Fruit fly (Drosophila melanogaster) whole organism, embryonic: ENCODE measurements around the gene Arl8.

ENCODE experiments used
- Asciz ChIP-seq: fragments of 200-800 bp; sonication (Bioruptor generic); optimal IDR thresholded peaks from 2 replicates; lab custom pipeline; 2017; ENCODE audit warnings: missing biosample characterization, mild to moderate bottlenecking, missing genetic modification characterization, missing genetic modification reagents
- Atf6 ChIP-seq: fragments of 200-800 bp; sonication (Bioruptor generic); IDR thresholded peaks from 2 replicates; pipeline ENCODE4 v1.3.6; 2022; ENCODE audit warnings: missing biosample characterization, missing genetic modification characterization
- CG12104 ChIP-seq: fragments of 200-800 bp; sonication (Bioruptor generic); optimal IDR thresholded peaks from 3 replicates; lab custom pipeline; 2016; ENCODE audit warnings: missing biosample characterization, missing genetic modification characterization
- CG13894 ChIP-seq: fragments of 200-800 bp; sonication (Bioruptor generic); optimal IDR thresholded peaks from 3 replicates; lab custom pipeline; 2018; ENCODE audit warnings: missing biosample characterization, mild to moderate bottlenecking, missing genetic modification characterization, moderate library complexity
- CG14667 ChIP-seq: fragments of 200-800 bp; sonication (Bioruptor generic); IDR thresholded peaks from 2 replicates; pipeline ENCODE4 v1.3.6; 2022; ENCODE audit warnings: missing biosample characterization, missing genetic modification characterization
- CG15696 ChIP-seq: fragments of 200-800 bp; sonication (Bioruptor generic); optimal IDR thresholded peaks from 2 replicates; lab custom pipeline; 2019; ENCODE audit warnings: missing biosample characterization, mild to moderate bottlenecking, missing genetic modification characterization, moderate library complexity
- CG16815 ChIP-seq: fragments of 200-800 bp; sonication (Bioruptor generic); optimal IDR thresholded peaks from 3 replicates; lab custom pipeline; 2017; ENCODE audit warnings: missing biosample characterization, mild to moderate bottlenecking, missing genetic modification characterization
- CG16863 ChIP-seq: fragments of 200-800 bp; sonication (Bioruptor generic); optimal IDR thresholded peaks from 3 replicates; lab custom pipeline; 2016; ENCODE audit warnings: missing biosample characterization, missing genetic modification characterization
- CG17612 ChIP-seq: fragments of 200-800 bp; sonication (Bioruptor generic); IDR thresholded peaks from 2 replicates; pipeline ENCODE4 v1.3.6; 2022; ENCODE audit warnings: missing biosample characterization, missing genetic modification characterization
- CG18262 ChIP-seq: fragments of 200-800 bp; optimal IDR thresholded peaks from 3 replicates; lab custom pipeline; 2019; ENCODE audit warnings: missing biosample characterization, mild to moderate bottlenecking, missing genetic modification characterization, moderate library complexity
- CG1832 ChIP-seq: fragments of 200-800 bp; sonication (Bioruptor generic); optimal IDR thresholded peaks from 2 replicates; lab custom pipeline; 2017; ENCODE audit warnings: missing biosample characterization, mild to moderate bottlenecking, missing genetic modification characterization, inconsistent platforms
- CG18764 ChIP-seq: fragments of 200-800 bp; sonication (Bioruptor generic); optimal IDR thresholded peaks from 3 replicates; lab custom pipeline; 2016; ENCODE audit warnings: missing biosample characterization, missing genetic modification characterization
- CG2199 ChIP-seq: fragments of 200-800 bp; sonication (Bioruptor generic); IDR thresholded peaks from 3 replicates; pipeline ENCODE4 v1.3.6; 2022; ENCODE audit warnings: missing biosample characterization, missing genetic modification characterization
- CG31388 ChIP-seq: fragments of 200-800 bp; sonication (Bioruptor generic); optimal IDR thresholded peaks from 2 replicates; lab custom pipeline; 2016; ENCODE audit warnings: missing biosample characterization, missing genetic modification characterization
- CG31441 ChIP-seq: fragments of 200-800 bp; sonication (Bioruptor generic); IDR thresholded peaks from 2 replicates; pipeline ENCODE4 v1.3.6; 2022; ENCODE audit warnings: missing biosample characterization, missing genetic modification characterization
- CG32532 ChIP-seq: fragments of 200-800 bp; sonication (Bioruptor generic); IDR thresholded peaks from 2 replicates; pipeline ENCODE4 v1.3.6; 2022; ENCODE audit warnings: missing biosample characterization, missing genetic modification characterization
- CG4328 ChIP-seq: fragments of 200-800 bp; sonication (Bioruptor generic); optimal IDR thresholded peaks from 3 replicates; lab custom pipeline; 2017; ENCODE audit warnings: missing biosample characterization, missing genetic modification reagents, missing genetic modification characterization
- CG5953 ChIP-seq: fragments of 200-800 bp; sonication (Bioruptor generic); IDR thresholded peaks from 2 replicates; pipeline ENCODE4 v1.3.6; 2022; ENCODE audit warnings: missing biosample characterization, missing genetic modification characterization
- E2f2 ChIP-seq: fragments of 200-800 bp; sonication (Bioruptor generic); IDR thresholded peaks from 2 replicates; pipeline ENCODE4 v1.3.6; 2022; ENCODE audit warnings: missing biosample characterization, missing genetic modification characterization
- Fer3 ChIP-seq: fragments of 200-800 bp; sonication (Bioruptor generic); optimal IDR thresholded peaks from 2 replicates; lab custom pipeline; 2018; ENCODE audit warnings: missing biosample characterization, mild to moderate bottlenecking, missing genetic modification characterization, moderate library complexity
- Gsc ChIP-seq: fragments of 200-800 bp; sonication (Bioruptor generic); IDR thresholded peaks from 2 replicates; pipeline ENCODE4 v1.3.6; 2022; ENCODE audit warnings: missing biosample characterization, missing genetic modification characterization
- HmgD ChIP-seq: fragments of 200-800 bp; sonication (Bioruptor generic); optimal IDR thresholded peaks from 3 replicates; lab custom pipeline; 2016; ENCODE audit warnings: missing biosample characterization, missing genetic modification characterization
- Nf-YA ChIP-seq: fragments of 200-800 bp; sonication (Bioruptor generic); IDR thresholded peaks from 2 replicates; pipeline ENCODE4 v1.3.6; 2022; ENCODE audit warnings: missing biosample characterization, missing genetic modification characterization
- Ravus ChIP-seq: fragments of 200-800 bp; sonication (Bioruptor generic); IDR thresholded peaks from 2 replicates; pipeline ENCODE4 v1.3.6; 2022; ENCODE audit warnings: missing biosample characterization, missing genetic modification characterization
- Sox102F ChIP-seq: fragments of 200-800 bp; sonication (Bioruptor generic); optimal IDR thresholded peaks from 2 replicates; lab custom pipeline; 2018; ENCODE audit warnings: missing biosample characterization, mild to moderate bottlenecking, missing genetic modification characterization, moderate library complexity
- ato ChIP-seq: fragments of 200-800 bp; sonication (Bioruptor generic); IDR thresholded peaks from 2 replicates; pipeline ENCODE4 v1.3.6; 2022; ENCODE audit warnings: missing biosample characterization, missing genetic modification characterization; ENCODE audit not compliant: partially characterized antibody
- cas ChIP-seq: fragments of 200-800 bp; sonication (Bioruptor generic); IDR thresholded peaks from 2 replicates; pipeline ENCODE4 v1.3.6; 2022; ENCODE audit warnings: missing biosample characterization, missing genetic modification characterization
- caup ChIP-seq: fragments of 200-800 bp; sonication (Bioruptor generic); optimal IDR thresholded peaks from 3 replicates; lab custom pipeline; 2017; ENCODE audit warnings: missing biosample characterization, mild to moderate bottlenecking, missing genetic modification characterization, moderate library complexity; ENCODE audit not compliant: severe bottlenecking
- cg ChIP-seq: fragments of 200-800 bp; sonication (Bioruptor generic); optimal IDR thresholded peaks from 3 replicates; lab custom pipeline; 2019; ENCODE audit warnings: missing biosample characterization, mild to moderate bottlenecking, missing genetic modification characterization, moderate library complexity
- chinmo ChIP-seq: fragments of 200-800 bp; sonication (Bioruptor generic); IDR thresholded peaks from 4 replicates; pipeline ENCODE4 v1.3.6; 2022; ENCODE audit warnings: missing biosample characterization, missing genetic modification characterization; ENCODE audit not compliant: partially characterized antibody
- esg ChIP-seq: fragments of 200-800 bp; sonication (Bioruptor generic); conservative IDR thresholded peaks from 2 replicates; pipeline ENCODE4 v1.3.6; 2022; ENCODE audit warnings: missing biosample characterization, missing genetic modification characterization
- ewg ChIP-seq: fragments of 200-800 bp; sonication (Bioruptor generic); optimal IDR thresholded peaks from 3 replicates; lab custom pipeline; 2017; ENCODE audit warnings: mild to moderate bottlenecking, missing biosample characterization, missing genetic modification reagents, missing genetic modification characterization
- hb ChIP-seq: fragments of 200-800 bp; sonication (Bioruptor generic); IDR thresholded peaks from 3 replicates; pipeline ENCODE4 v1.3.6; 2022; ENCODE audit warnings: missing biosample characterization, missing genetic modification characterization; ENCODE audit not compliant: partially characterized antibody
- hkb ChIP-seq, 2 experiments: fragments of 200-800 bp in 1 of 2; fragments of >200 bp in 1 of 2; sonication (Bioruptor generic) in 1 of 2; IDR thresholded peaks in 1 of 2; optimal IDR thresholded peaks in 1 of 2; 2 replicates each; pipeline versions ENCODE4 v1.3.6 to Lab custom; 2017 to 2022; ENCODE audit warnings: missing biosample characterization in 1 of 2, missing genetic modification characterization in 1 of 2
- knrl ChIP-seq: fragments of 200-800 bp; sonication (Bioruptor generic); IDR thresholded peaks from 3 replicates; pipeline ENCODE4 v1.3.6; 2022; ENCODE audit warnings: missing biosample characterization, missing genetic modification characterization; ENCODE audit not compliant: partially characterized antibody
- oc ChIP-seq: fragments of 200-800 bp; sonication (Bioruptor generic); optimal IDR thresholded peaks from 2 replicates; lab custom pipeline; 2018; ENCODE audit warnings: missing biosample characterization, mild to moderate bottlenecking, missing genetic modification characterization, moderate library complexity
- onecut ChIP-seq: fragments of 200-800 bp; sonication (Bioruptor generic); IDR thresholded peaks from 2 replicates; pipeline ENCODE4 v1.3.6; 2022; ENCODE audit warnings: missing biosample characterization, missing genetic modification characterization
- phol ChIP-seq: fragments of 200-800 bp; sonication (Bioruptor generic); optimal IDR thresholded peaks from 3 replicates; lab custom pipeline; 2018; ENCODE audit warnings: missing biosample characterization, mild to moderate bottlenecking, missing genetic modification characterization, moderate library complexity
- rib ChIP-seq: fragments of 200-800 bp; sonication (Bioruptor generic); IDR thresholded peaks from 2 replicates; pipeline ENCODE4 v1.3.6; 2022; ENCODE audit warnings: missing biosample characterization, missing genetic modification characterization
- run ChIP-seq: fragments of 200-800 bp; sonication (Bioruptor generic); optimal IDR thresholded peaks from 3 replicates; lab custom pipeline; 2018; ENCODE audit warnings: missing biosample characterization, mild to moderate bottlenecking, missing genetic modification characterization
- seq ChIP-seq: fragments of 200-800 bp; sonication (Bioruptor generic); IDR thresholded peaks from 2 replicates; pipeline ENCODE4 v1.3.6; 2022; ENCODE audit warnings: missing biosample characterization, missing genetic modification characterization
- shn ChIP-seq: fragments of 200-800 bp; sonication (Bioruptor generic); optimal IDR thresholded peaks from 3 replicates; lab custom pipeline; 2016; ENCODE audit warnings: missing biosample characterization, missing genetic modification characterization
- slp2 ChIP-seq: fragments of 200-800 bp; sonication (Bioruptor generic); optimal IDR thresholded peaks from 2 replicates; lab custom pipeline; 2016; ENCODE audit warnings: missing biosample characterization, missing genetic modification characterization
- ttk ChIP-seq: fragments of 200-800 bp; sonication (Bioruptor generic); IDR thresholded peaks from 2 replicates; pipeline ENCODE4 v2.1.2; 2022; ENCODE audit warnings: missing biosample characterization, missing genetic modification characterization
- twi ChIP-seq: fragments of 200-800 bp; optimal IDR thresholded peaks from 2 replicates; lab custom pipeline; 2019; ENCODE audit warnings: missing biosample characterization, mild to moderate bottlenecking, missing genetic modification characterization, moderate library complexity
- usp ChIP-seq: fragments of >200 bp; optimal IDR thresholded peaks from 2 replicates; lab custom pipeline; 2017; ENCODE audit warnings: missing biosample characterization, missing genetic modification characterization
- zen2 ChIP-seq: fragments of 200-800 bp; sonication (Bioruptor generic); IDR thresholded peaks from 3 replicates; pipeline ENCODE4 v1.3.6; 2022; ENCODE audit warnings: missing biosample characterization, missing genetic modification characterization; ENCODE audit not compliant: partially characterized antibody
- zfh1 ChIP-seq: fragments of 200-800 bp; sonication (Bioruptor generic); IDR thresholded peaks from 3 replicates; pipeline ENCODE4 v1.3.6; 2022; ENCODE audit warnings: missing biosample characterization, missing genetic modification characterization

Arl8 gene

dm6 chr3R:8126316-8127150 is at the start of gene Arl8, which contains the start of gene CG9667 (continued):
- TF ChIP-seq caup, result peak; percentile 47
- no peak for TF ChIP-seq Asciz
- TF ChIP-seq phol (tag; lab: Kevin White, UChicago), result peak; percentile 84
- TF ChIP-seq HmgD (GFP tag; lab: Kevin White, UChicago), result no peak
- no peak for TF ChIP-seq ato
- TF ChIP-seq CG15696 (tag; lab: Kevin White, UChicago), result peak; percentile 58
- TF ChIP-seq ewg (GFP tag; lab: Kevin White, UChicago), result no peak
- peak; percentile 61 for TF ChIP-seq CG13894 (tag; lab: Kevin White, UChicago)
- TF ChIP-seq chinmo, result peak; percentile 61; the same call in 1 of the 4 replicates
- peak; percentile 26 for TF ChIP-seq CG31388 (GFP tag; lab: Kevin White, UChicago)
- no peak; the same call in 1 of the 2 replicates for TF ChIP-seq Atf6 (GFP tag; lab: Robert Waterston, UW)
- peak; percentile 71 for TF ChIP-seq cg
- no peak; the same call in 1 of the 2 replicates for TF ChIP-seq seq (GFP tag; lab: Robert Waterston, UW)
- TF ChIP-seq shn, result no peak
- TF ChIP-seq CG18262, result peak; percentile 67
- TF ChIP-seq Nf-YA (GFP tag; lab: Robert Waterston, UW), result no peak
- TF ChIP-seq CG16863 (GFP tag; lab: Kevin White, UChicago), result no peak
- peak; percentile 64 for TF ChIP-seq Sox102F (GFP tag; lab: Kevin White, UChicago)
- peak; percentile 62 for TF ChIP-seq Fer3 (tag; lab: Kevin White, UChicago)
- no peak for TF ChIP-seq rib (GFP tag; lab: Robert Waterston, UW)
- no peak for TF ChIP-seq usp (GFP tag; lab: Kevin White, UChicago)
- TF ChIP-seq hb (GFP tag; lab: Robert Waterston, UW), result no peak
- peak; percentile 40; the same call in 2 of the 3 replicates for TF ChIP-seq zfh1 (GFP tag; lab: Robert Waterston, UW)
- no peak for TF ChIP-seq CG1832 (GFP tag; lab: Kevin White, UChicago)
- peak; percentile 31 for TF ChIP-seq E2f2 (GFP tag; lab: Robert Waterston, UW)
- peak; percentile 70 for TF ChIP-seq CG12104
- TF ChIP-seq Ravus (GFP tag; lab: Robert Waterston, UW), result no peak
- TF ChIP-seq esg (GFP tag; lab: Robert Waterston, UW), result peak; percentile 59
- no peak for TF ChIP-seq CG2199 (GFP tag; lab: Robert Waterston, UW)
- TF ChIP-seq CG5953, result no peak
- no peak for TF ChIP-seq CG17612
- no peak; the same call in 2 of the 3 replicates for TF ChIP-seq knrl (GFP tag; lab: Robert Waterston, UW)
- TF ChIP-seq run, result no peak
- no peak for TF ChIP-seq onecut (GFP tag; lab: Robert Waterston, UW)
- no peak for TF ChIP-seq hkb (optimal IDR thresholded peaks at IDR 0.05; lab: Kevin White, UChicago)
- peak; percentile 42; the same call in 1 of the 2 replicates for TF ChIP-seq hkb (GFP tag; IDR thresholded peaks at IDR 0.05; lab: Robert Waterston, UW)
- TF ChIP-seq CG32532 (GFP tag; lab: Robert Waterston, UW), result peak; percentile 86
- TF ChIP-seq CG16815, result peak; percentile 8
- no peak for TF ChIP-seq Gsc (GFP tag; lab: Robert Waterston, UW)
- TF ChIP-seq slp2 (GFP tag; lab: Kevin White, UChicago), result no peak
- peak; percentile 41 for TF ChIP-seq CG4328
- peak; percentile 53 for TF ChIP-seq CG18764 (GFP tag; lab: Kevin White, UChicago)
- peak; percentile 65 for TF ChIP-seq CG14667 (GFP tag; lab: Robert Waterston, UW)
- no peak for TF ChIP-seq cas (GFP tag; lab: Robert Waterston, UW)
- peak; percentile 30 for TF ChIP-seq oc
- peak; percentile 38; the same call in 1 of the 2 replicates for TF ChIP-seq ttk (GFP tag; lab: Robert Waterston, UW)
- peak; percentile 77 for TF ChIP-seq CG31441 (GFP tag; lab: Robert Waterston, UW)
- peak; percentile 34 for TF ChIP-seq twi
- no peak for TF ChIP-seq zen2
